Worm (Caenorhabditis elegans): ENCODE results near the gene daz-1.

daz-1 gene

ce11 chrII:5453547-5453946 lies 2.6 kb upstream of the daz-1 start, which contains the start of gene dhs-5:
Gene dhs-5, plus strand, starts transcription at chrII:5453847.
- TF ChIP-seq tbx-37 (GFP tag; conservative IDR thresholded peaks at IDR 0.05): no peak
- TF ChIP-seq ets-7 (tag; optimal IDR thresholded peaks at IDR 0.05): no peak

ce11 chrII:5458683-5459410 lies 2.7 kb downstream of the daz-1 start:
- TF ChIP-seq tbx-11 (GFP tag; IDR thresholded peaks at IDR 0.05) (no peak), pes-1 (GFP tag; IDR thresholded peaks at IDR 0.05) (no peak)

- TF ChIP-seq hnd-1 (tag; optimal IDR thresholded peaks at IDR 0.05): no peak
- no peak for TF ChIP-seq ets-7 (tag; optimal IDR thresholded peaks at IDR 0.05)
Measured at ce11 chrII:5459534-5459933, 3.4 kb downstream of the daz-1 start.

- TF ChIP-seq hmbx-1 (tag; optimal IDR thresholded peaks at IDR 0.05) (no peak), ceh-36 (tag; optimal IDR thresholded peaks at IDR 0.05) (no peak), ceh-13 (GFP tag; optimal IDR thresholded peaks at IDR 0.05) (no peak)
Measured at ce11 chrII:5460911-5461310, 4.8 kb downstream of the daz-1 start.

ce11 chrII:5463692-5464300 lies 7.7 kb downstream of the daz-1 start:
- TF ChIP-seq tbx-11 (GFP tag; IDR thresholded peaks at IDR 0.05) (no peak), ceh-13 (GFP tag; optimal IDR thresholded peaks at IDR 0.05) (no peak), aly-1 (tag; optimal IDR thresholded peaks at IDR 0.05) (no peak), hmbx-1 (tag; optimal IDR thresholded peaks at IDR 0.05) (no peak), ets-7 (tag; optimal IDR thresholded peaks at IDR 0.05) (no peak), B0310.2 (tag; optimal IDR thresholded peaks at IDR 0.05) (no peak), tbx-37 (GFP tag; conservative IDR thresholded peaks at IDR 0.05) (0 out of 2 replicates have a peak, but pooled peaks have one; percentile 10), tra-4 (tag; optimal IDR thresholded peaks at IDR 0.05) (no peak), scrt-1 (GFP tag; IDR thresholded peaks at IDR 0.05) (no peak), hmg-4 (GFP tag; optimal IDR thresholded peaks at IDR 0.05) (peak; percentile 47), sea-1 (GFP tag; conservative IDR thresholded peaks at IDR 0.05) (no peak), hnd-1 (tag; optimal IDR thresholded peaks at IDR 0.05) (no peak), F13C5.2 (tag; optimal IDR thresholded peaks at IDR 0.05) (peak; percentile 5), ceh-36 (tag; optimal IDR thresholded peaks at IDR 0.05) (no peak)

- TF ChIP-seq tbx-37 (GFP tag; conservative IDR thresholded peaks at IDR 0.05) (no peak), tra-4 (tag; optimal IDR thresholded peaks at IDR 0.05) (no peak), scrt-1 (GFP tag; IDR thresholded peaks at IDR 0.05) (no peak), ceh-36 (tag; optimal IDR thresholded peaks at IDR 0.05) (no peak)
Measured at ce11 chrII:5465729-5466408, 9.8 kb downstream of the daz-1 start, which contains the start of gene clr-1. Gene clr-1, plus strand, starts transcription at chrII:5466358.

- no peak for TF ChIP-seq hmbx-1 (tag; optimal IDR thresholded peaks at IDR 0.05)
- no peak for TF ChIP-seq hnd-1 (tag; optimal IDR thresholded peaks at IDR 0.05)
- no peak for TF ChIP-seq tbx-11 (GFP tag; IDR thresholded peaks at IDR 0.05)
- no peak for TF ChIP-seq sea-1 (GFP tag; conservative IDR thresholded peaks at IDR 0.05)
- TF ChIP-seq ceh-13 (GFP tag; optimal IDR thresholded peaks at IDR 0.05): no peak
- no peak for TF ChIP-seq scrt-1 (GFP tag; IDR thresholded peaks at IDR 0.05)
- TF ChIP-seq pes-1 (GFP tag; IDR thresholded peaks at IDR 0.05): 0 out of 2 replicates have a peak, but pooled peaks have one; percentile 25
- no peak for TF ChIP-seq tra-4 (tag; optimal IDR thresholded peaks at IDR 0.05)
- no peak for TF ChIP-seq ets-7 (tag; optimal IDR thresholded peaks at IDR 0.05)
- no peak for TF ChIP-seq aly-1 (tag; optimal IDR thresholded peaks at IDR 0.05)
- TF ChIP-seq ceh-36 (tag; optimal IDR thresholded peaks at IDR 0.05): no peak
- peak; percentile 68 for TF ChIP-seq F13C5.2 (tag; optimal IDR thresholded peaks at IDR 0.05)
- no peak for TF ChIP-seq tbx-37 (GFP tag; conservative IDR thresholded peaks at IDR 0.05)
Measured at ce11 chrII:5473946-5474423, 17.9 kb downstream of the daz-1 start, which contains the start of gene mrps-16. Gene mrps-16, plus strand, starts transcription at chrII:5474373.

- TF ChIP-seq hmbx-1 (tag; optimal IDR thresholded peaks at IDR 0.05) (no peak), tbx-11 (GFP tag; IDR thresholded peaks at IDR 0.05) (no peak), hmg-4 (GFP tag; optimal IDR thresholded peaks at IDR 0.05) (no peak), ceh-36 (tag; optimal IDR thresholded peaks at IDR 0.05) (no peak), hnd-1 (tag; optimal IDR thresholded peaks at IDR 0.05) (no peak), tbx-37 (GFP tag; conservative IDR thresholded peaks at IDR 0.05) (no peak), flt-1 (GFP tag; IDR thresholded peaks at IDR 0.05) (no peak), ceh-13 (GFP tag; optimal IDR thresholded peaks at IDR 0.05) (no peak), pes-1 (GFP tag; IDR thresholded peaks at IDR 0.05) (no peak), sea-1 (GFP tag; conservative IDR thresholded peaks at IDR 0.05) (no peak), ets-7 (tag; optimal IDR thresholded peaks at IDR 0.05) (no peak), B0310.2 (tag; optimal IDR thresholded peaks at IDR 0.05) (no peak), aly-1 (tag; optimal IDR thresholded peaks at IDR 0.05) (no peak), ama-1 (optimal IDR thresholded peaks at IDR 0.05) (no peak), scrt-1 (GFP tag; IDR thresholded peaks at IDR 0.05) (no peak)
Measured at ce11 chrII:5474946-5475345, 18.8 kb downstream of the daz-1 start, which contains the start of gene ilcr-2. Gene ilcr-2, plus strand, starts transcription at chrII:5475246.
